Worm (Caenorhabditis elegans) whole organism, mixed stage, embryonic: Measurements from ENCODE around the gene T03G6.1.
A peak's percentile ranks its signal among the peaks of the same experiment; 100 is the strongest.

ENCODE experiments used
- M03D4.4 ChIP-seq: sonication (generic microtip); optimal IDR thresholded peaks from 2 replicates; lab custom pipeline; 2017; ENCODE audit warnings: mild to moderate bottlenecking, missing genetic modification characterization, missing compliant biosample characterization
- ces-1 ChIP-seq: fragments of 150-350 bp; optimal IDR thresholded peaks from 2 replicates; lab custom pipeline; 2014; ENCODE audit warnings: missing biosample characterization, missing genetic modification reagents, missing genetic modification characterization
- cnd-1 ChIP-seq: fragments of 200-800 bp; sonication (Bioruptor generic); optimal IDR thresholded peaks from 2 replicates; lab custom pipeline; 2018; ENCODE audit warnings: mild to moderate bottlenecking, missing genetic modification characterization, missing compliant biosample characterization
- hlh-1 ChIP-seq: fragments of 150-350 bp; optimal IDR thresholded peaks from 2 replicates; lab custom pipeline; 2014; ENCODE audit warnings: missing biosample characterization, missing genetic modification reagents, missing genetic modification characterization
- lsy-2 ChIP-seq: fragments of 150-350 bp; optimal IDR thresholded peaks from 2 replicates; lab custom pipeline; 2014; ENCODE audit warnings: missing biosample characterization, missing genetic modification characterization
- mep-1 ChIP-seq: fragments of 150-350 bp; optimal IDR thresholded peaks from 2 replicates; lab custom pipeline; 2017; ENCODE audit warnings: missing biosample characterization, missing genetic modification reagents, missing genetic modification characterization, inconsistent platforms
- nhr-237 ChIP-seq: fragments of 150-350 bp; optimal IDR thresholded peaks from 2 replicates; lab custom pipeline; 2014; ENCODE audit warnings: missing biosample characterization, missing genetic modification characterization
- nhr-28 ChIP-seq: fragments of 150-350 bp; optimal IDR thresholded peaks from 2 replicates; lab custom pipeline; 2014; ENCODE audit warnings: missing biosample characterization, missing genetic modification characterization
- nhr-76 ChIP-seq: sonication (generic microtip); optimal IDR thresholded peaks from 2 replicates; lab custom pipeline; 2017; ENCODE audit warnings: missing biosample characterization, missing genetic modification characterization
- pha-4 ChIP-seq: fragments of 150-350 bp; optimal IDR thresholded peaks from 2 replicates; lab custom pipeline; 2018; ENCODE audit warnings: missing biosample characterization, missing genetic modification reagents, missing genetic modification characterization
- sem-2 ChIP-seq: fragments of 200-800 bp; sonication (Bioruptor generic); optimal IDR thresholded peaks from 2 replicates; lab custom pipeline; 2018; ENCODE audit warnings: mild to moderate bottlenecking, missing genetic modification characterization, missing compliant biosample characterization
- tbx-8 ChIP-seq: fragments of 200-800 bp; sonication (Bioruptor generic); optimal IDR thresholded peaks from 2 replicates; lab custom pipeline; 2018; ENCODE audit warnings: mild to moderate bottlenecking, missing genetic modification characterization, moderate library complexity, missing compliant biosample characterization
- unc-62 ChIP-seq: fragments of 150-350 bp; optimal IDR thresholded peaks from 2 replicates; lab custom pipeline; 2014; ENCODE audit warnings: missing biosample characterization, missing genetic modification reagents, missing genetic modification characterization

DNA sequence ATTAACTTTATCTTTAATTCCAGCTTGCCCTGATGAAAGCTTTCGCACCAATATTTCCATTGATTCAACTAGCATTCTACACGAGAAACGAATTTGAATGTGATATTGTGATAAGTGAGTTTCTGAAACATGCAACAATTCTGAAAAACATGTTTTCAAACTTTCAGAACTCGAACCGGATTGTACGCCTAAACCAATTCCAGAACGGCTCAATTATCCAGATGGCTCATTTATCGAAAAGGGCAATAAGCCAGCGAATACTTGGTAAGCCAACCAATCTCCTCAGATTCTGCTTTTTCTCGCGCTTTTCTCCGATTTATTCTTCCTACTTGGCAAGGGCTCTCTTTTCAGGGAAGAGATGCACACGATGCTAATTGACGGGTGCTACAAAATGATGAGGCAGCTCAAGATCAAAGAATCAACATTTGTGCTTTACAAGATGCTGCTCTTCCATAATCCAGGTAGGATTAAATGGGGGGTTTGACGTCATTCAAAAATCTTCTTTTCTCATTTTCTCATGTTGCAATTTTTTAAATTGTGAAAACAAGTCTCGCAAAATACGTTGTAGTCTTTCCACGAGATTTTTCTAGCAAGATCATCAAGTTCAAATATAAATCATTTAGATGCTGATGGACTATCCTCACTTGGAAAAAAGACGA lies 3.5 kb upstream of the T03G6.1 start:
- TF ChIP-seq mep-1 (tag; lab: Kevin White, UChicago) (no peak), pha-4 (tag; lab: Kevin White, UChicago) (no peak), unc-62 (no peak), sem-2 (GFP tag; lab: Kevin White, UChicago) (no peak), lsy-2 (tag; lab: Kevin White, UChicago) (no peak), tbx-8 (no peak), cnd-1 (no peak), nhr-28 (no peak), nhr-76 (tag; lab: Kevin White, UChicago) (no peak), hlh-1 (tag; lab: Kevin White, UChicago) (no peak), nhr-237 (no peak), ces-1 (GFP tag; lab: Kevin White, UChicago) (peak; percentile 40), M03D4.4 (tag; lab: Kevin White, UChicago) (no peak)
